Worm (Caenorhabditis elegans) whole organism, L1 larva: ENCODE results near the gene C02F4.5.

Experiments
- aly-2 ChIP-seq: fragments of 150-350 bp; optimal IDR thresholded peaks from 2 replicates; lab custom pipeline; 2014; ENCODE audit warnings: missing biosample characterization, missing genetic modification characterization
- egl-27 ChIP-seq, 2 experiments: fragments of 150-350 bp in 1 of 2; sonication (generic microtip); optimal IDR thresholded peaks; 3 replicates each; lab custom pipeline; 2017 to 2018; ENCODE audit warnings: missing biosample characterization in 2 of 2, missing genetic modification characterization in 2 of 2, missing genetic modification reagents in 2 of 2
- fkh-10 ChIP-seq: sonication (generic microtip); optimal IDR thresholded peaks from 2 replicates; lab custom pipeline; 2017; ENCODE audit warnings: missing biosample characterization, missing genetic modification reagents, missing genetic modification characterization
- nhr-28 ChIP-seq: fragments of 150-350 bp; optimal IDR thresholded peaks from 2 replicates; lab custom pipeline; 2014; ENCODE audit warnings: missing biosample characterization, missing genetic modification characterization
- xbp-1 ChIP-seq: sonication (generic microtip); optimal IDR thresholded peaks from 2 replicates; lab custom pipeline; 2016; ENCODE audit warnings: missing genetic modification characterization, missing compliant biosample characterization
- ztf-11 ChIP-seq, 2 experiments: sonication (generic microtip); optimal IDR thresholded peaks; 2 replicates each; lab custom pipeline; 2016 to 2017; ENCODE audit warnings: missing genetic modification characterization in 2 of 2, missing biosample characterization in 1 of 2, missing compliant biosample characterization in 1 of 2

ce11 chrIV:10564613-10565012 is 40.7 kb upstream of the C02F4.5 start:
- TF ChIP-seq fkh-10 (GFP tag; lab: Kevin White, UChicago) = no peak
- no peak for TF ChIP-seq xbp-1
- no peak for TF ChIP-seq nhr-28
- TF ChIP-seq egl-27 (tag; optimal IDR thresholded peaks at IDR 0.05; lab: Kevin White, UChicago) = no peak
- TF ChIP-seq ztf-11 (tag; optimal IDR thresholded peaks at IDR 0.05; lab: Kevin White, UChicago) = no peak
- no peak for TF ChIP-seq aly-2 (tag; lab: Kevin White, UChicago)
